Worm (Caenorhabditis elegans): Measurements from ENCODE around the gene msrp-4.
"Not testable (repeated sequence)": the region's sequence is repeated elsewhere in the genome, so short reads cannot be mapped to it uniquely, and the experiment has no call there.

- not testable (repeated sequence) for TF ChIP-seq nhr-10 (tag; optimal IDR thresholded peaks at IDR 0.05); nhr-237 (tag; optimal IDR thresholded peaks at IDR 0.05); rbr-2 (tag; optimal IDR thresholded peaks at IDR 0.05); ztf-11 (tag; optimal IDR thresholded peaks at IDR 0.05); mxl-2 (GFP tag; conservative IDR thresholded peaks at IDR 0.05); F37D6.2 (tag; optimal IDR thresholded peaks at IDR 0.05); egl-27 (tag; optimal IDR thresholded peaks at IDR 0.05); lim-7 (GFP tag; IDR thresholded peaks at IDR 0.05); lir-3 (tag; optimal IDR thresholded peaks at IDR 0.05)
Measured at ce11 chrII:822730-823129, at the start of gene msrp-4.
